Worm (Caenorhabditis elegans) whole organism, late embryonic: ENCODE data around the gene bath-38.

Experiments
- F13H6.1 ChIP-seq: sonication (generic microtip); optimal IDR thresholded peaks from 2 replicates; lab custom pipeline; 2016; ENCODE audit warnings: missing genetic modification characterization, missing compliant biosample characterization
- elt-2 ChIP-seq: sonication (generic microtip); optimal IDR thresholded peaks from 2 replicates; lab custom pipeline; 2016; ENCODE audit warnings: missing genetic modification reagents, missing genetic modification characterization, missing compliant biosample characterization
- ets-4 ChIP-seq: sonication (generic microtip); optimal IDR thresholded peaks from 2 replicates; lab custom pipeline; 2016; ENCODE audit warnings: missing genetic modification characterization, missing compliant biosample characterization
- fkh-10 ChIP-seq: fragments of 150-350 bp; optimal IDR thresholded peaks from 2 replicates; lab custom pipeline; 2014; ENCODE audit warnings: missing biosample characterization, missing genetic modification reagents, missing genetic modification characterization
- gmeb-2 ChIP-seq: sonication (generic microtip); optimal IDR thresholded peaks from 2 replicates; lab custom pipeline; 2016; ENCODE audit warnings: missing genetic modification characterization, inconsistent platforms, missing compliant biosample characterization
- pat-9 ChIP-seq: fragments of 200-800 bp; sonication (Bioruptor generic); optimal IDR thresholded peaks from 2 replicates; lab custom pipeline; 2018; ENCODE audit warnings: mild to moderate bottlenecking, missing genetic modification characterization, moderate library complexity, missing compliant biosample characterization
- tbx-2 ChIP-seq: sonication (generic microtip); optimal IDR thresholded peaks from 2 replicates; lab custom pipeline; 2016; ENCODE audit warnings: missing genetic modification characterization, missing compliant biosample characterization
- unc-42 ChIP-seq: sonication (generic microtip); optimal IDR thresholded peaks from 2 replicates; lab custom pipeline; 2016; ENCODE audit warnings: missing genotype, missing genetic modification characterization, missing compliant biosample characterization
- unc-86 ChIP-seq: sonication (generic microtip); optimal IDR thresholded peaks from 2 replicates; lab custom pipeline; 2016; ENCODE audit warnings: missing genetic modification characterization, missing compliant biosample characterization

DNA sequence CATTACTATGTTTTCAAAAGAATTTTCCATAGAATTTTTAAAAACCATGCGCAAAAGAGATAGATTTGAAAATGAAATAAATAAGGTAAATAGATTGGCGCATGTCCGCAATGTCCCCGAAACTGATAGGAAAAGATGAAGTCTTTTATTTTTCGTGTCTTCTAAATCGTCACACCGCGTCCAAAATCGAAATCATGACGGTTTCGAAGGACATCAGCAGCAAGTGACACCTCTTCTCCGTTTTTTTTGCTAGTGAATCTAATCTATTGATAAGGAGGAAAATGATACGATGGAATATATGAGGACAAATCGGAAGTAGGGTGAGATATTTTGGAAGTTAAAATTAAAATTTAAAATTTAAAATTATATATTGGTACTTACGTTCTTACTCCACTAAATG, 28.9 kb upstream of the bath-38 start:
- TF ChIP-seq tbx-2 (tag; lab: Kevin White, UChicago) (no peak), unc-86 (no peak), unc-42 (no peak), fkh-10 (GFP tag; lab: Kevin White, UChicago) (no peak), gmeb-2 (no peak), F13H6.1 (tag; lab: Kevin White, UChicago) (no peak), pat-9 (no peak), elt-2 (no peak), ets-4 (tag; lab: Kevin White, UChicago) (no peak)
